In the genomic region with DNA sequence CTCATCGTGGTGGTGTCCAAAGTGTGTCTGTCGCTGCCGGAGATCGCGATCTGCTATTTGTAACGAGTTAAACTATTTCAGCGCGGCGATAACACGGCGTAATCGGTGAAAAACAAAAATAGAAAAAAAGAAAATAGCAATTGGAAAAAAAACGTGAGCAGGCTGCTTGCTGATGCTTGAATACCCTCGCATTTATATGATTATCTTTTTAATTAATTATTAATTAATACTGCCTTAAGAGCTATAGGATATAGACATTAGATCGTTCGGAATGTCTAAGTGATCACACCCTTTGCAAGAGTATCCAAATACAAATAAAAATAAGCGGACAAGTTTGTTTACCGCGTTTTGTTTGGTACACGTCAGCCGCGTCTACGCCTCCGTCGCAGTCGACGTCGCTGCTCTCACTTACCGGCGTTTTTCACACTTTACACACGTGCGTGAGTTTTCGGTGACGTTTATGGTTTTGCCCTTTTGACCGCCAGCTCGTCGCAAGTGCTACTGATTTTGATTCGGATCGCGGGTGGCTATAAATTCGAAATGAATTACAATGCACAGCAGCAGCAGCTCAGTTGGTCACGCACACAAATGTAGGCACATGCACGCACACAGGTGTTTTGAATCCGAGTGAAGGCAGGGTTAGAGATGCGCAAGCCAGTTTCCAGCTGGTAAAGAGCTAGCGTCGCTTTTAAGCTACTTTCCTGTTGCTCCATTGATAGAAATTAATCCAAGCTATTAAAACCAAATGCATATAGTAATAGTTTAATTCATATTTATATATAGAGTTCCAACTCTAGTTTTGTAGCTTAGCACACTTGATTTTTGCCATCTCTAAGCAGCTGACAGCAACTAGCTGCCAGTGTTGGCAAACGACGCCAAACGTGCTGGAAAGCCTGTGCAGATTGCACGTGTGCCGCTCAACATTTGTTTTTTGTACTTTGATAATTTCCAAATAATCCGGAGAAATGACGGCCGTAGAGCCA, we compare ENCODE assay signal across 2 fruit fly cellular contexts.
A peak's percentile ranks its signal among the peaks of the same experiment; 100 is the strongest.
TF ChIP-seq lines count a peak whose summit lies in the region.

A gene (minus strand): TSS at position 861 of the 983 bp plus-strand sequence.
A gene (plus strand): TSS at position 873 of the 983 bp plus-strand sequence.

TF ChIP-seq in whole organism, embryonic, 481 proteins besides CTCF, POLR2A, EP300 and RAD21 (continued from another document and continues in another):
- TF ChIP-seq crol (GFP tag; IDR thresholded peaks at IDR 0.05; lab: Robert Waterston, UW) (peak; percentile 32; the same call in 1 of the 2 replicates), bigmax (GFP tag; optimal IDR thresholded peaks at IDR 0.05; lab: Kevin White, UChicago) (no peak), CG4424 (GFP tag; optimal IDR thresholded peaks at IDR 0.05; lab: Kevin White, UChicago) (peak; percentile 91), HLH3B (GFP tag; IDR thresholded peaks at IDR 0.05; lab: Robert Waterston, UW) (peak; percentile 94), CG18262 (tag; optimal IDR thresholded peaks at IDR 0.05; lab: Kevin White, UChicago) (peak; percentile 86), CG1024 (GFP tag; IDR thresholded peaks at IDR 0.05; lab: Robert Waterston, UW) (peak; percentile 83), HmgD (GFP tag; optimal IDR thresholded peaks at IDR 0.05; lab: Kevin White, UChicago) (peak; percentile 68), CG2678 (tag; optimal IDR thresholded peaks at IDR 0.05; lab: Kevin White, UChicago) (peak; percentile 89), zf30C (GFP tag; optimal IDR thresholded peaks at IDR 0.05; lab: Kevin White, UChicago) (no peak), PHDP (tag; optimal IDR thresholded peaks at IDR 0.05; lab: Kevin White, UChicago) (peak; percentile 84), sna (GFP tag; IDR thresholded peaks at IDR 0.05; lab: Robert Waterston, UW; ENCODE audit: partially characterized antibody) (peak; percentile 79), Dfd (GFP tag; optimal IDR thresholded peaks at IDR 0.05; lab: Kevin White, UChicago) (no peak), CG10147 (GFP tag; optimal IDR thresholded peaks at IDR 0.05; lab: Kevin White, UChicago) (peak; percentile 86), emc (GFP tag; optimal IDR thresholded peaks at IDR 0.05; lab: Kevin White, UChicago) (peak; percentile 58), Mes4 (GFP tag; optimal IDR thresholded peaks at IDR 0.05; lab: Kevin White, UChicago) (peak; percentile 69), tup (GFP tag; optimal IDR thresholded peaks at IDR 0.05; lab: Kevin White, UChicago) (peak; percentile 90), CG3281 (GFP tag; optimal IDR thresholded peaks at IDR 0.05; lab: Kevin White, UChicago) (peak; percentile 87), CG11456 (GFP tag; IDR thresholded peaks at IDR 0.05; lab: Robert Waterston, UW) (peak; percentile 94), CG9215 (GFP tag; IDR thresholded peaks at IDR 0.05; lab: Robert Waterston, UW) (peak; percentile 91), CG8290 (GFP tag; optimal IDR thresholded peaks at IDR 0.05; lab: Kevin White, UChicago) (peak; percentile 81), CG8290 (tag; optimal IDR thresholded peaks at IDR 0.05; lab: Kevin White, UChicago) (peak; percentile 68 to 89), CG10462 (GFP tag; optimal IDR thresholded peaks at IDR 0.05; lab: Kevin White, UChicago) (peak; percentile 86), CG10654 (GFP tag; optimal IDR thresholded peaks at IDR 0.05; lab: Kevin White, UChicago) (peak; percentile 88), Atf3 (GFP tag; optimal IDR thresholded peaks at IDR 0.05; lab: Kevin White, UChicago) (peak; percentile 83), knrl (GFP tag; IDR thresholded peaks at IDR 0.05; lab: Robert Waterston, UW; ENCODE audit: partially characterized antibody) (peak; percentile 75), CG14050 (GFP tag; IDR thresholded peaks at IDR 0.05; lab: Robert Waterston, UW) (peak; percentile 87), MBD-R2 (GFP tag; IDR thresholded peaks at IDR 0.05; lab: Robert Waterston, UW) (peak; percentile 95), Lpt (GFP tag; optimal IDR thresholded peaks at IDR 0.05; lab: Kevin White, UChicago) (no peak), CG34422 (GFP tag; IDR thresholded peaks at IDR 0.05; lab: Robert Waterston, UW) (peak; percentile 95), HLH4C (GFP tag; IDR thresholded peaks at IDR 0.05; lab: Robert Waterston, UW; ENCODE audit: partially characterized antibody) (peak; percentile 68; the same call in 2 of the 3 replicates), fd96Cb (tag; optimal IDR thresholded peaks at IDR 0.05; lab: Kevin White, UChicago) (peak; percentile 87), Fer3 (tag; optimal IDR thresholded peaks at IDR 0.05; lab: Kevin White, UChicago) (peak; percentile 90), CG8478 (optimal IDR thresholded peaks at IDR 0.05; lab: Kevin White, UChicago) (no peak), hkb (optimal IDR thresholded peaks at IDR 0.05; lab: Kevin White, UChicago) (peak; percentile 74), hkb (GFP tag; IDR thresholded peaks at IDR 0.05; lab: Robert Waterston, UW) (peak; percentile 92), dan (GFP tag; IDR thresholded peaks at IDR 0.05; lab: Robert Waterston, UW) (peak; percentile 81), dpn (GFP tag; optimal IDR thresholded peaks at IDR 0.05; lab: Kevin White, UChicago) (peak; percentile 90 to 93), gce (GFP tag; IDR thresholded peaks at IDR 0.05; lab: Robert Waterston, UW) (peak; percentile 82; the same call in 2 of the 3 replicates), tgo (GFP tag; IDR thresholded peaks at IDR 0.05; lab: Robert Waterston, UW) (peak; percentile 94), NC2β (GFP tag; optimal IDR thresholded peaks at IDR 0.05; lab: Kevin White, UChicago) (peak; percentile 74), CG8765 (GFP tag; IDR thresholded peaks at IDR 0.05; lab: Robert Waterston, UW) (peak; percentile 95), Hand (GFP tag; optimal IDR thresholded peaks at IDR 0.05; lab: Kevin White, UChicago) (peak; percentile 59), CG7786 (GFP tag; optimal IDR thresholded peaks at IDR 0.05; lab: Kevin White, UChicago) (peak; percentile 86), Med (GFP tag; lab: Kevin White, UChicago) (peak; percentile 92), z (GFP tag; IDR thresholded peaks at IDR 0.05; lab: Robert Waterston, UW) (no peak), CG12236 (GFP tag; optimal IDR thresholded peaks at IDR 0.05; lab: Kevin White, UChicago) (peak; percentile 67), ash1 (GFP tag; optimal IDR thresholded peaks at IDR 0.05; lab: Kevin White, UChicago) (peak; percentile 56), CG2202 (tag; optimal IDR thresholded peaks at IDR 0.05; lab: Kevin White, UChicago) (peak; percentile 68), CG6765 (GFP tag; optimal IDR thresholded peaks at IDR 0.05; lab: Kevin White, UChicago) (peak; percentile 74), Neu2 (GFP tag; optimal IDR thresholded peaks at IDR 0.05; lab: Kevin White, UChicago; ENCODE audit: borderline replicate concordance) (no peak), Hey (tag; optimal IDR thresholded peaks at IDR 0.05; lab: Kevin White, UChicago) (peak; percentile 79), CG16815 (GFP tag; optimal IDR thresholded peaks at IDR 0.05; lab: Kevin White, UChicago) (peak; percentile 90), h (optimal IDR thresholded peaks at IDR 0.05; lab: Kevin White, UChicago) (no peak), maf-S (GFP tag; optimal IDR thresholded peaks at IDR 0.05; lab: Kevin White, UChicago) (peak; percentile 79), Antp (GFP tag; optimal IDR thresholded peaks at IDR 0.05; lab: Kevin White, UChicago) (peak; percentile 79), CG6254 (GFP tag; optimal IDR thresholded peaks at IDR 0.05; lab: Kevin White, UChicago) (peak; percentile 72), CG5180 (GFP tag; optimal IDR thresholded peaks at IDR 0.05; lab: Kevin White, UChicago) (peak; percentile 63), run (tag; optimal IDR thresholded peaks at IDR 0.05; lab: Kevin White, UChicago) (peak; percentile 58), Hr3 (GFP tag; optimal IDR thresholded peaks at IDR 0.05; lab: Kevin White, UChicago) (peak; percentile 91)

TF ChIP-seq in whole organism, prepupa, 60 proteins besides CTCF, POLR2A, EP300 and RAD21 (continued from another document):
- TF ChIP-seq cyc (GFP tag; optimal IDR thresholded peaks at IDR 0.05; lab: Kevin White, UChicago) (peak; percentile 89), CG11294 (GFP tag; IDR thresholded peaks at IDR 0.05; lab: Robert Waterston, UW) (peak; percentile 87), topi (GFP tag; optimal IDR thresholded peaks at IDR 0.05; lab: Kevin White, UChicago) (peak; percentile 89), svp (GFP tag; lab: Kevin White, UChicago) (peak; percentile 88), fd85E (GFP tag; optimal IDR thresholded peaks at IDR 0.05; lab: Kevin White, UChicago) (peak; percentile 58), lz (GFP tag; optimal IDR thresholded peaks at IDR 0.05; lab: Kevin White, UChicago) (peak; percentile 92), Sox102F (GFP tag; optimal IDR thresholded peaks at IDR 0.05; lab: Kevin White, UChicago) (peak; percentile 90), OdsH (GFP tag; optimal IDR thresholded peaks at IDR 0.05; lab: Kevin White, UChicago) (peak; percentile 91), net (GFP tag; optimal IDR thresholded peaks at IDR 0.05; lab: Kevin White, UChicago) (peak; percentile 82), Sox14 (GFP tag; optimal IDR thresholded peaks at IDR 0.05; lab: Kevin White, UChicago) (peak; percentile 86), CG7368 (GFP tag; optimal IDR thresholded peaks at IDR 0.05; lab: Kevin White, UChicago) (peak; percentile 79), CG32006 (GFP tag; optimal IDR thresholded peaks at IDR 0.05; lab: Kevin White, UChicago) (peak; percentile 85), Smox (GFP tag; optimal IDR thresholded peaks at IDR 0.05; lab: Kevin White, UChicago) (peak; percentile 89), Hr38 (GFP tag; optimal IDR thresholded peaks at IDR 0.05; lab: Kevin White, UChicago) (no peak), CG6276 (GFP tag; optimal IDR thresholded peaks at IDR 0.05; lab: Kevin White, UChicago) (peak; percentile 76)
